Fruit fly (Drosophila melanogaster) whole organism, embryonic: ENCODE measurements around the gene CG43198.

ENCODE experiments used
- Abd-B ChIP-seq: fragments of 200-800 bp; sonication (Bioruptor generic); optimal IDR thresholded peaks from 2 replicates; lab custom pipeline; 2018; ENCODE audit warnings: missing biosample characterization, mild to moderate bottlenecking, missing genetic modification characterization, moderate library complexity
- Awh ChIP-seq: fragments of 200-800 bp; sonication (Bioruptor generic); IDR thresholded peaks from 2 replicates; pipeline ENCODE4, ENCODE4 v1.3.6; 2022; ENCODE audit warnings: missing biosample characterization, missing genetic modification characterization
- B-H1 ChIP-seq: fragments of 200-800 bp; sonication (Bioruptor generic); IDR thresholded peaks from 3 replicates; pipeline ENCODE4 v1.3.6; 2022; ENCODE audit warnings: missing biosample characterization, missing genetic modification characterization
- BEAF-32 ChIP-seq: fragments of 200-800 bp; sonication (Bioruptor generic); optimal IDR thresholded peaks from 3 replicates; lab custom pipeline; 2017; ENCODE audit warnings: missing biosample characterization, missing genetic modification characterization, mild to moderate bottlenecking, moderate library complexity, missing genetic modification reagents
- CG10431 ChIP-seq: fragments of 200-800 bp; sonication (Bioruptor generic); optimal IDR thresholded peaks from 3 replicates; lab custom pipeline; 2018; ENCODE audit warnings: missing biosample characterization, mild to moderate bottlenecking, missing genetic modification characterization
- CG10565 ChIP-seq: fragments of 200-800 bp; sonication (Bioruptor generic); optimal IDR thresholded peaks from 3 replicates; lab custom pipeline; 2016; ENCODE audit warnings: missing biosample characterization, mild to moderate bottlenecking, missing genetic modification characterization
- CG12942 ChIP-seq: fragments of 200-800 bp; sonication (Bioruptor generic); optimal IDR thresholded peaks from 3 replicates; lab custom pipeline; 2016; ENCODE audit warnings: missing biosample characterization, missing genetic modification characterization
- CG15479 ChIP-seq: fragments of 200-800 bp; sonication (Bioruptor generic); optimal IDR thresholded peaks from 3 replicates; lab custom pipeline; 2019; ENCODE audit warnings: missing biosample characterization, mild to moderate bottlenecking, missing genetic modification characterization, moderate library complexity
- CG16863 ChIP-seq: fragments of 200-800 bp; sonication (Bioruptor generic); optimal IDR thresholded peaks from 3 replicates; lab custom pipeline; 2016; ENCODE audit warnings: missing biosample characterization, missing genetic modification characterization
- CG17186 ChIP-seq: fragments of 200-800 bp; sonication (Bioruptor generic); optimal IDR thresholded peaks from 3 replicates; lab custom pipeline; 2017; ENCODE audit warnings: missing biosample characterization, missing genetic modification reagents, missing genetic modification characterization
- CG18011 ChIP-seq: fragments of 200-800 bp; sonication (Bioruptor generic); optimal IDR thresholded peaks from 2 replicates; lab custom pipeline; 2017; ENCODE audit warnings: missing biosample characterization, missing genetic modification characterization, mild to moderate bottlenecking, moderate library complexity, missing genotype
- CG2889 ChIP-seq: fragments of 200-800 bp; sonication (Bioruptor generic); IDR thresholded peaks from 3 replicates; pipeline ENCODE4 v1.3.6; 2022; ENCODE audit warnings: missing biosample characterization, missing genetic modification characterization
- CG31365 ChIP-seq: fragments of 200-800 bp; sonication (Bioruptor generic); optimal IDR thresholded peaks from 2 replicates; lab custom pipeline; 2018; ENCODE audit warnings: missing biosample characterization, mild to moderate bottlenecking, missing genetic modification characterization
- CG32772 ChIP-seq: fragments of 200-800 bp; sonication (Bioruptor generic); IDR thresholded peaks from 2 replicates; pipeline ENCODE4 v1.3.6; 2022; ENCODE audit warnings: missing biosample characterization, missing genetic modification characterization
- CG3281 ChIP-seq: fragments of 200-800 bp; sonication (Bioruptor generic); optimal IDR thresholded peaks from 3 replicates; lab custom pipeline; 2017; ENCODE audit warnings: missing biosample characterization, mild to moderate bottlenecking, missing genetic modification characterization
- CG34224 ChIP-seq: fragments of 200-800 bp; sonication (Bioruptor generic); IDR thresholded peaks from 3 replicates; pipeline ENCODE4 v1.3.6; 2022; ENCODE audit warnings: missing biosample characterization, missing genetic modification characterization; ENCODE audit not compliant: partially characterized antibody
- CG5245 ChIP-seq: fragments of 200-800 bp; sonication (Bioruptor generic); optimal IDR thresholded peaks from 3 replicates; lab custom pipeline; 2016; ENCODE audit warnings: missing biosample characterization, missing genetic modification characterization
- CG6683 ChIP-seq: fragments of 200-800 bp; sonication (Bioruptor generic); optimal IDR thresholded peaks from 2 replicates; lab custom pipeline; 2017; ENCODE audit warnings: missing biosample characterization, mild to moderate bottlenecking, missing genetic modification characterization, missing genetic modification reagents
- CG6765 ChIP-seq: fragments of 200-800 bp; sonication (Bioruptor generic); optimal IDR thresholded peaks from 3 replicates; lab custom pipeline; 2017; ENCODE audit warnings: missing biosample characterization, mild to moderate bottlenecking, missing genetic modification characterization
- CG7839 ChIP-seq: fragments of 200-800 bp; sonication (Bioruptor generic); optimal IDR thresholded peaks from 3 replicates; lab custom pipeline; 2018; ENCODE audit warnings: missing biosample characterization, mild to moderate bottlenecking, missing genetic modification characterization, moderate library complexity
- CG7987 ChIP-seq: fragments of 200-800 bp; sonication (Bioruptor generic); optimal IDR thresholded peaks from 2 replicates; lab custom pipeline; 2018; ENCODE audit warnings: missing biosample characterization, mild to moderate bottlenecking, missing genetic modification characterization, moderate library complexity
- Dip3 ChIP-seq: fragments of 200-800 bp; sonication (Bioruptor generic); optimal IDR thresholded peaks from 3 replicates; lab custom pipeline; 2016; ENCODE audit warnings: missing biosample characterization, missing genetic modification characterization
- Elba2 ChIP-seq: fragments of 200-800 bp; sonication (Bioruptor generic); optimal IDR thresholded peaks from 3 replicates; lab custom pipeline; 2016; ENCODE audit warnings: missing biosample characterization, missing genetic modification characterization
- GATAe ChIP-seq: fragments of 200-800 bp; sonication (Bioruptor generic); conservative IDR thresholded peaks from 2 replicates; pipeline ENCODE4 v1.3.6; 2022; ENCODE audit warnings: missing biosample characterization, missing genetic modification characterization
- Hey ChIP-seq: fragments of 200-800 bp; sonication (Bioruptor generic); optimal IDR thresholded peaks from 3 replicates; lab custom pipeline; 2018; ENCODE audit warnings: missing biosample characterization, mild to moderate bottlenecking, missing genetic modification characterization
- Jarid2 ChIP-seq: fragments of 200-800 bp; sonication (Bioruptor generic); optimal IDR thresholded peaks from 3 replicates; lab custom pipeline; 2017; ENCODE audit warnings: mild to moderate bottlenecking, missing biosample characterization, missing genetic modification reagents, missing genetic modification characterization
- Max ChIP-seq: fragments of 200-800 bp; sonication (Bioruptor generic); optimal IDR thresholded peaks from 2 replicates; lab custom pipeline; 2016; ENCODE audit warnings: missing biosample characterization, mild to moderate bottlenecking, missing genetic modification characterization
- Meics ChIP-seq: fragments of 200-800 bp; sonication (Bioruptor generic); optimal IDR thresholded peaks from 2 replicates; lab custom pipeline; 2017; ENCODE audit warnings: missing biosample characterization, mild to moderate bottlenecking, missing genetic modification characterization
- Rx ChIP-seq: fragments of 200-800 bp; sonication (Bioruptor generic); IDR thresholded peaks from 2 replicates; pipeline ENCODE4 v1.3.6; 2022; ENCODE audit warnings: missing biosample characterization, missing genetic modification characterization
- al ChIP-seq: fragments of 200-800 bp; sonication (Bioruptor generic); IDR thresholded peaks from 2 replicates; pipeline ENCODE4 v1.3.6; 2022; ENCODE audit warnings: missing biosample characterization, missing genetic modification characterization
- amos ChIP-seq: fragments of 200-800 bp; sonication (Bioruptor generic); IDR thresholded peaks from 2 replicates; pipeline ENCODE4 v1.3.6; 2022; ENCODE audit warnings: missing biosample characterization, missing genetic modification characterization; ENCODE audit not compliant: partially characterized antibody
- ap ChIP-seq: fragments of 200-800 bp; sonication (Bioruptor generic); IDR thresholded peaks from 2 replicates; pipeline ENCODE4 v1.3.6; 2022; ENCODE audit warnings: missing biosample characterization, missing genetic modification characterization
- ase ChIP-seq: fragments of 200-800 bp; sonication (Bioruptor generic); IDR thresholded peaks from 3 replicates; pipeline ENCODE4 v1.3.6; 2022; ENCODE audit warnings: missing biosample characterization, missing genetic modification characterization
- bbx ChIP-seq: fragments of 200-800 bp; sonication (Bioruptor generic); IDR thresholded peaks from 2 replicates; pipeline ENCODE4 v1.3.6; 2022; ENCODE audit warnings: missing biosample characterization, missing genetic modification characterization; ENCODE audit not compliant: partially characterized antibody
- caup ChIP-seq: fragments of 200-800 bp; sonication (Bioruptor generic); optimal IDR thresholded peaks from 3 replicates; lab custom pipeline; 2017; ENCODE audit warnings: missing biosample characterization, mild to moderate bottlenecking, missing genetic modification characterization, moderate library complexity; ENCODE audit not compliant: severe bottlenecking
- cg ChIP-seq: fragments of 200-800 bp; sonication (Bioruptor generic); optimal IDR thresholded peaks from 3 replicates; lab custom pipeline; 2019; ENCODE audit warnings: missing biosample characterization, mild to moderate bottlenecking, missing genetic modification characterization, moderate library complexity
- crol ChIP-seq: fragments of 200-800 bp; sonication (Bioruptor generic); IDR thresholded peaks from 2 replicates; pipeline ENCODE4 v1.3.6; 2022; ENCODE audit warnings: missing biosample characterization, missing genetic modification characterization
- en ChIP-seq: fragments of 200-800 bp; sonication (Bioruptor generic); optimal IDR thresholded peaks from 2 replicates; lab custom pipeline; 2016; ENCODE audit warnings: missing biosample characterization, missing genetic modification characterization
- fd102C ChIP-seq: fragments of 200-800 bp; sonication (Bioruptor generic); optimal IDR thresholded peaks from 2 replicates; lab custom pipeline; 2018; ENCODE audit warnings: missing biosample characterization, mild to moderate bottlenecking, missing genetic modification characterization, moderate library complexity
- gcm2 ChIP-seq: fragments of 200-800 bp; sonication (Bioruptor generic); optimal IDR thresholded peaks from 2 replicates; lab custom pipeline; 2016; ENCODE audit warnings: missing biosample characterization, missing genetic modification characterization
- gt ChIP-seq: fragments of 200-800 bp; sonication (Bioruptor generic); IDR thresholded peaks from 2 replicates; pipeline ENCODE4 v1.3.6; 2022; ENCODE audit warnings: missing biosample characterization, missing genetic modification characterization
- kni ChIP-seq: fragments of 200-800 bp; sonication (Bioruptor generic); optimal IDR thresholded peaks from 3 replicates; lab custom pipeline; 2017; ENCODE audit warnings: mild to moderate bottlenecking, missing biosample characterization, missing genetic modification reagents, missing genetic modification characterization
- mam ChIP-seq: fragments of 200-800 bp; sonication (Bioruptor generic); optimal IDR thresholded peaks from 3 replicates; lab custom pipeline; 2016; ENCODE audit warnings: missing biosample characterization, missing genetic modification characterization
- nerfin-2 ChIP-seq: fragments of 200-800 bp; sonication (Bioruptor generic); IDR thresholded peaks from 2 replicates; pipeline ENCODE4 v1.3.6; 2022; ENCODE audit warnings: missing biosample characterization, missing genetic modification characterization; ENCODE audit not compliant: partially characterized antibody
- schlank ChIP-seq: fragments of 200-800 bp; sonication (Bioruptor generic); optimal IDR thresholded peaks from 2 replicates; lab custom pipeline; 2018; ENCODE audit warnings: missing biosample characterization, mild to moderate bottlenecking, missing genetic modification characterization
- sima ChIP-seq: fragments of 200-800 bp; sonication (Bioruptor generic); optimal IDR thresholded peaks from 2 replicates; lab custom pipeline; 2016; ENCODE audit warnings: missing biosample characterization, missing genetic modification characterization
- sob ChIP-seq: fragments of 200-800 bp; sonication (Bioruptor generic); IDR thresholded peaks from 2 replicates; pipeline ENCODE4 v1.3.6; 2022; ENCODE audit warnings: missing biosample characterization, missing genetic modification characterization
- sug ChIP-seq: fragments of 200-800 bp; optimal IDR thresholded peaks from 2 replicates; lab custom pipeline; 2019; ENCODE audit warnings: missing biosample characterization, mild to moderate bottlenecking, missing genetic modification characterization, moderate library complexity
- tll ChIP-seq, 2 experiments: fragments of 200-800 bp in 1 of 2; fragments of >200 bp in 1 of 2; sonication (Bioruptor generic) in 1 of 2; optimal IDR thresholded peaks; 2 replicates each; lab custom pipeline; 2017 to 2019; ENCODE audit warnings: missing biosample characterization in 2 of 2, missing genetic modification characterization in 2 of 2, mild to moderate bottlenecking in 1 of 2, moderate library complexity in 1 of 2
- tup ChIP-seq: fragments of 200-800 bp; sonication (Bioruptor generic); optimal IDR thresholded peaks from 2 replicates; lab custom pipeline; 2016; ENCODE audit warnings: missing biosample characterization, mild to moderate bottlenecking, missing genetic modification characterization, moderate library complexity
- wek ChIP-seq: fragments of 200-800 bp; sonication (Bioruptor generic); optimal IDR thresholded peaks from 3 replicates; lab custom pipeline; 2018; ENCODE audit warnings: missing biosample characterization, mild to moderate bottlenecking, missing genetic modification characterization, moderate library complexity

CG43198 gene

dm6 chrX:7488254-7488653 lies 35.1 kb upstream of the CG43198 start (continued):
- TF ChIP-seq crol (GFP tag; lab: Robert Waterston, UW), result no peak
- peak; percentile 39 for TF ChIP-seq CG7839 (tag; lab: Kevin White, UChicago)
- no peak for TF ChIP-seq sug (tag; lab: Kevin White, UChicago)
- TF ChIP-seq tup, result no peak
- no peak for TF ChIP-seq nerfin-2
- TF ChIP-seq B-H1 (GFP tag; lab: Robert Waterston, UW), result no peak
- no peak for TF ChIP-seq bbx (GFP tag; lab: Robert Waterston, UW)
- TF ChIP-seq Jarid2 (GFP tag; lab: Kevin White, UChicago), result no peak
- TF ChIP-seq CG16863 (GFP tag; lab: Kevin White, UChicago), result no peak
- TF ChIP-seq CG15479 (GFP tag; lab: Kevin White, UChicago), result no peak
- no peak for TF ChIP-seq GATAe
- TF ChIP-seq CG18011 (GFP tag; lab: Kevin White, UChicago), result no peak
- peak; percentile 13 for TF ChIP-seq caup (GFP tag; lab: Kevin White, UChicago)
- no peak for TF ChIP-seq CG31365 (tag; lab: Kevin White, UChicago)
- TF ChIP-seq CG10431, result no peak
- TF ChIP-seq ap, result no peak
- no peak for TF ChIP-seq Hey (tag; lab: Kevin White, UChicago)
- no peak for TF ChIP-seq CG34224 (GFP tag; lab: Robert Waterston, UW)
- TF ChIP-seq Meics (GFP tag; lab: Kevin White, UChicago), result peak; percentile 16
- no peak for TF ChIP-seq kni (GFP tag; lab: Kevin White, UChicago)
- TF ChIP-seq sob, result no peak; the same call in 1 of the 2 replicates
- no peak for TF ChIP-seq cg (GFP tag; lab: Kevin White, UChicago)
- no peak for TF ChIP-seq Abd-B (GFP tag; lab: Kevin White, UChicago)
- no peak for TF ChIP-seq CG3281
- no peak for TF ChIP-seq CG6765 (GFP tag; lab: Kevin White, UChicago)
- no peak for TF ChIP-seq Elba2 (GFP tag; lab: Kevin White, UChicago)
- TF ChIP-seq CG32772 (GFP tag; lab: Robert Waterston, UW), result no peak
- no peak for TF ChIP-seq BEAF-32 (GFP tag; lab: Kevin White, UChicago)
- no peak for TF ChIP-seq CG17186
- TF ChIP-seq Max, result no peak
- TF ChIP-seq CG7987 (GFP tag; lab: Kevin White, UChicago), result no peak
- no peak for TF ChIP-seq ase (GFP tag; lab: Robert Waterston, UW)
- no peak for TF ChIP-seq Awh
- no peak for TF ChIP-seq amos
- TF ChIP-seq mam (GFP tag; lab: Kevin White, UChicago), result peak; percentile 33
- TF ChIP-seq schlank, result no peak
- no peak for TF ChIP-seq sima (GFP tag; lab: Kevin White, UChicago)
- no peak for TF ChIP-seq fd102C (GFP tag; lab: Kevin White, UChicago)
- peak; percentile 4 for TF ChIP-seq CG5245 (GFP tag; lab: Kevin White, UChicago)
- no peak for TF ChIP-seq wek (GFP tag; lab: Kevin White, UChicago)
- no peak for TF ChIP-seq gt (GFP tag; lab: Robert Waterston, UW)
- TF ChIP-seq en (GFP tag; lab: Kevin White, UChicago), result no peak
- TF ChIP-seq al (GFP tag; lab: Robert Waterston, UW), result no peak
- TF ChIP-seq tll (GFP tag; optimal IDR thresholded peaks at IDR 0.05; lab: Kevin White, UChicago), result no peak
- TF ChIP-seq CG12942 (GFP tag; lab: Kevin White, UChicago), result no peak
- no peak for TF ChIP-seq Dip3 (GFP tag; lab: Kevin White, UChicago)
- TF ChIP-seq CG10565 (GFP tag; lab: Kevin White, UChicago), result no peak
- 0 out of 2 replicates have a peak, but pooled peaks have one; percentile 19 for TF ChIP-seq Rx (GFP tag; lab: Robert Waterston, UW)
- no peak for TF ChIP-seq CG2889 (GFP tag; lab: Robert Waterston, UW)
- no peak for TF ChIP-seq gcm2 (GFP tag; lab: Kevin White, UChicago)
- no peak for TF ChIP-seq CG6683 (GFP tag; lab: Kevin White, UChicago)
